Fruit fly (Drosophila melanogaster) whole organism, larva: Measurements from ENCODE around the gene Sbds.

Experiments
- noc ChIP-seq: fragments of 200-800 bp; sonication (Bioruptor generic); optimal IDR thresholded peaks from 3 replicates; lab custom pipeline; 2019; ENCODE audit warnings: missing biosample characterization, mild to moderate bottlenecking, missing genetic modification characterization, moderate library complexity

Gene Sbds

dm6 chr3L:6756197-6756736 lies 3.6 kb downstream of the Sbds start, which contains the start of gene Ist1:
TSS of gene Ist1 (minus strand) at chr3L:6756497.
- no peak for TF ChIP-seq noc (tag; lab: Kevin White, UChicago)

dm6 chr3L:6763146-6763545 lies 10.4 kb downstream of the Sbds start, which contains the start of gene Rsph3:
TSS of gene Rsph3 (minus strand) at chr3L:6763246.
- TF ChIP-seq noc (tag; lab: Kevin White, UChicago): no peak

- TF ChIP-seq noc (tag; lab: Kevin White, UChicago): no peak
Measured at dm6 chr3L:6763836-6764235, 11.1 kb downstream of the Sbds start.

dm6 chr3L:6764535-6765187 lies 11.9 kb downstream of the Sbds start:
- TF ChIP-seq noc (tag; lab: Kevin White, UChicago): no peak

dm6 chr3L:6767153-6767552 lies 14.4 kb downstream of the Sbds start:
- no peak for TF ChIP-seq noc (tag; lab: Kevin White, UChicago)

dm6 chr3L:6771208-6771607 lies 18.5 kb downstream of the Sbds start:
- TF ChIP-seq noc (tag; lab: Kevin White, UChicago): no peak

dm6 chr3L:6771851-6772250 lies 19.1 kb downstream of the Sbds start:
- TF ChIP-seq noc (tag; lab: Kevin White, UChicago): no peak

- peak; percentile 1 for TF ChIP-seq noc (tag; lab: Kevin White, UChicago)
Measured at dm6 chr3L:6777614-6778013, 24.9 kb downstream of the Sbds start.

- no peak for TF ChIP-seq noc (tag; lab: Kevin White, UChicago)
Measured at dm6 chr3L:6778804-6779289, 26.1 kb downstream of the Sbds start.

- no peak for TF ChIP-seq noc (tag; lab: Kevin White, UChicago)
Measured at dm6 chr3L:6779398-6779797, 26.7 kb downstream of the Sbds start.

dm6 chr3L:6783403-6783802 lies 30.7 kb downstream of the Sbds start:
- no peak for TF ChIP-seq noc (tag; lab: Kevin White, UChicago)

- TF ChIP-seq noc (tag; lab: Kevin White, UChicago): no peak
Measured at dm6 chr3L:6784635-6785606, 32.2 kb downstream of the Sbds start.

- no peak for TF ChIP-seq noc (tag; lab: Kevin White, UChicago)
Measured at dm6 chr3L:6787502-6787901, 34.8 kb downstream of the Sbds start.

- TF ChIP-seq noc (tag; lab: Kevin White, UChicago): no peak
Measured at dm6 chr3L:6789788-6790325, 37.1 kb downstream of the Sbds start, which contains the start of gene vvl. TSS of gene vvl (plus strand) at chr3L:6790158.

dm6 chr3L:6792617-6793016 lies 39.9 kb downstream of the Sbds start:
- TF ChIP-seq noc (tag; lab: Kevin White, UChicago): no peak
